Fruit fly (Drosophila melanogaster): ENCODE results near the gene CG32262.

CG32262 gene

dm6 chr3L:3786344-3787076, 23.5 kb downstream of the CG32262 start (continued):
- TF ChIP-seq CG3032 (tag; optimal IDR thresholded peaks at IDR 0.05) (peak; percentile 28), Smox (GFP tag; optimal IDR thresholded peaks at IDR 0.05) (peak; percentile 41), CG6854 (GFP tag; optimal IDR thresholded peaks at IDR 0.05) (no peak), Met (GFP tag; optimal IDR thresholded peaks at IDR 0.05) (peak; percentile 25), CG8632 (GFP tag; optimal IDR thresholded peaks at IDR 0.05) (no peak), CG8319 (GFP tag; optimal IDR thresholded peaks at IDR 0.05) (no peak), esn (GFP tag; optimal IDR thresholded peaks at IDR 0.05) (peak; percentile 41), CG11902 (GFP tag; optimal IDR thresholded peaks at IDR 0.05) (no peak), eg (GFP tag; IDR thresholded peaks at IDR 0.05) (peak; percentile 52; the same call in 2 of the 3 replicates)

- TF ChIP-seq Eip78C (GFP tag) (peak; percentile 77), CG6276 (GFP tag; optimal IDR thresholded peaks at IDR 0.05) (no peak), CG3032 (tag; optimal IDR thresholded peaks at IDR 0.05) (no peak), CG3919 (GFP tag; optimal IDR thresholded peaks at IDR 0.05) (no peak), Smox (GFP tag; optimal IDR thresholded peaks at IDR 0.05) (peak; percentile 36), CG6163 (GFP tag; IDR thresholded peaks at IDR 0.05) (peak; percentile 40), CG7368 (GFP tag; optimal IDR thresholded peaks at IDR 0.05) (peak; percentile 1), lz (GFP tag; optimal IDR thresholded peaks at IDR 0.05) (peak; percentile 42), Hr4 (GFP tag; optimal IDR thresholded peaks at IDR 0.05) (peak; percentile 8), Eip93F (GFP tag; optimal IDR thresholded peaks at IDR 0.05) (no peak), Eip75B (GFP tag; optimal IDR thresholded peaks at IDR 0.05) (peak; percentile 38), CG10631 (GFP tag; optimal IDR thresholded peaks at IDR 0.05) (peak; percentile 32), CG16779 (tag; optimal IDR thresholded peaks at IDR 0.05) (no peak), CG4318 (GFP tag; optimal IDR thresholded peaks at IDR 0.05) (peak; percentile 58), pdm3 (GFP tag; optimal IDR thresholded peaks at IDR 0.05) (peak; percentile 36), CG6808 (GFP tag; optimal IDR thresholded peaks at IDR 0.05) (no peak), eg (GFP tag; IDR thresholded peaks at IDR 0.05) (peak; percentile 27; the same call in 1 of the 3 replicates), topi (GFP tag; optimal IDR thresholded peaks at IDR 0.05) (peak; percentile 22), CG11762 (GFP tag; optimal IDR thresholded peaks at IDR 0.05; ENCODE audit: insufficient read depth) (no peak), fd85E (GFP tag; optimal IDR thresholded peaks at IDR 0.05) (no peak), Met (GFP tag; optimal IDR thresholded peaks at IDR 0.05) (peak; percentile 57), CG11294 (GFP tag; IDR thresholded peaks at IDR 0.05) (no peak), CG34406 (GFP tag; optimal IDR thresholded peaks at IDR 0.05) (no peak), OdsH (GFP tag; optimal IDR thresholded peaks at IDR 0.05) (peak; percentile 47), esn (GFP tag; optimal IDR thresholded peaks at IDR 0.05) (peak; percentile 23), Hr38 (GFP tag; optimal IDR thresholded peaks at IDR 0.05) (no peak), dac (GFP tag; optimal IDR thresholded peaks at IDR 0.05) (no peak), CG6792 (GFP tag; optimal IDR thresholded peaks at IDR 0.05) (peak; percentile 41), cyc (GFP tag; optimal IDR thresholded peaks at IDR 0.05) (peak; percentile 54), acj6 (GFP tag; optimal IDR thresholded peaks at IDR 0.05) (peak; percentile 38), CG8319 (GFP tag; optimal IDR thresholded peaks at IDR 0.05) (peak; percentile 21), Sox14 (GFP tag; optimal IDR thresholded peaks at IDR 0.05) (peak; percentile 41), fd59A (GFP tag; optimal IDR thresholded peaks at IDR 0.05) (peak; percentile 14), CG1621 (tag; optimal IDR thresholded peaks at IDR 0.05) (no peak), Sox102F (GFP tag; optimal IDR thresholded peaks at IDR 0.05) (peak; percentile 27), CG31627 (GFP tag; optimal IDR thresholded peaks at IDR 0.05) (peak; percentile 69), achi (GFP tag; optimal IDR thresholded peaks at IDR 0.05) (peak; percentile 42), fkh (GFP tag; optimal IDR thresholded peaks at IDR 0.05) (no peak), CG11902 (GFP tag; optimal IDR thresholded peaks at IDR 0.05) (no peak), CG32006 (GFP tag; optimal IDR thresholded peaks at IDR 0.05) (peak; percentile 36), CG15336 (GFP tag; IDR thresholded peaks at IDR 0.05) (no peak), Hr39 (GFP tag; optimal IDR thresholded peaks at IDR 0.05) (peak; percentile 71), Lpt (GFP tag; optimal IDR thresholded peaks at IDR 0.05) (no peak), Sox15 (GFP tag; optimal IDR thresholded peaks at IDR 0.05) (peak; percentile 25), Ets21C (GFP tag; optimal IDR thresholded peaks at IDR 0.05) (peak; percentile 66)
Observed at dm6 chr3L:3785688-3786087, 24.3 kb downstream of the CG32262 start.

Data from whole organism, prepupa.